Worm (Caenorhabditis elegans) whole organism, early embryonic: ENCODE data around the gene D2007.1.

Experiments
- B0310.2 ChIP-seq: sonication (generic microtip); optimal IDR thresholded peaks from 2 replicates; lab custom pipeline; 2016; ENCODE audit warnings: mild to moderate bottlenecking, missing genetic modification characterization, missing compliant biosample characterization
- F13C5.2 ChIP-seq: sonication (generic microtip); optimal IDR thresholded peaks from 2 replicates; lab custom pipeline; 2017; ENCODE audit warnings: mild to moderate bottlenecking, missing genetic modification characterization, inconsistent platforms, missing compliant biosample characterization
- aly-1 ChIP-seq: sonication (generic microtip); optimal IDR thresholded peaks from 2 replicates; lab custom pipeline; 2016; ENCODE audit warnings: missing genetic modification characterization, missing compliant biosample characterization
- ama-1 ChIP-seq: fragments of 150-350 bp; optimal IDR thresholded peaks from 2 replicates; lab custom pipeline; 2014
- ceh-13 ChIP-seq: fragments of 200-800 bp; sonication (Bioruptor generic); optimal IDR thresholded peaks from 2 replicates; lab custom pipeline; 2018; ENCODE audit warnings: mild to moderate bottlenecking, missing genetic modification characterization, missing compliant biosample characterization
- ceh-36 ChIP-seq: sonication (generic microtip); optimal IDR thresholded peaks from 2 replicates; lab custom pipeline; 2016; ENCODE audit warnings: missing genetic modification characterization, inconsistent platforms, missing compliant biosample characterization
- ets-7 ChIP-seq: sonication (generic microtip); optimal IDR thresholded peaks from 2 replicates; lab custom pipeline; 2016; ENCODE audit warnings: missing genotype, missing genetic modification characterization, missing compliant biosample characterization
- flt-1 ChIP-seq: fragments of 200-800 bp; sonication (Bioruptor generic); IDR thresholded peaks from 2 replicates; pipeline ENCODE4 v1.3.6; 2022; ENCODE audit warnings: missing genetic modification characterization, missing compliant biosample characterization
- hmbx-1 ChIP-seq: sonication (generic microtip); optimal IDR thresholded peaks from 2 replicates; lab custom pipeline; 2016; ENCODE audit warnings: mild to moderate bottlenecking, missing genetic modification characterization, missing compliant biosample characterization
- hmg-4 ChIP-seq: fragments of 200-800 bp; sonication (Bioruptor generic); optimal IDR thresholded peaks from 2 replicates; lab custom pipeline; 2018; ENCODE audit warnings: mild to moderate bottlenecking, missing genetic modification characterization, missing compliant biosample characterization
- hnd-1 ChIP-seq: sonication (generic microtip); optimal IDR thresholded peaks from 2 replicates; lab custom pipeline; 2016; ENCODE audit warnings: missing genetic modification characterization, missing compliant biosample characterization
- pes-1 ChIP-seq: fragments of 200-800 bp; sonication (Bioruptor generic); IDR thresholded peaks from 2 replicates; pipeline ENCODE4 v1.3.6; 2022; ENCODE audit warnings: missing genetic modification reagents, missing genetic modification characterization, missing compliant biosample characterization
- scrt-1 ChIP-seq: fragments of 200-800 bp; sonication (Bioruptor generic); IDR thresholded peaks from 2 replicates; pipeline ENCODE4 v1.3.6; 2022; ENCODE audit warnings: missing genetic modification characterization, missing compliant biosample characterization
- sea-1 ChIP-seq: fragments of 200-800 bp; sonication (Bioruptor generic); conservative IDR thresholded peaks from 2 replicates; pipeline ENCODE4 v1.3.6; 2022; ENCODE audit warnings: missing genetic modification characterization, missing compliant biosample characterization
- tbx-11 ChIP-seq: fragments of 200-800 bp; sonication (Bioruptor generic); IDR thresholded peaks from 2 replicates; pipeline ENCODE4 v1.3.6; 2022; ENCODE audit warnings: missing genetic modification characterization, missing compliant biosample characterization
- tbx-37 ChIP-seq: fragments of 200-800 bp; sonication (Bioruptor generic); conservative IDR thresholded peaks from 2 replicates; pipeline ENCODE4 v1.3.6; 2022; ENCODE audit warnings: missing genetic modification reagents, missing genetic modification characterization, missing compliant biosample characterization
- tra-4 ChIP-seq: sonication (generic microtip); optimal IDR thresholded peaks from 2 replicates; lab custom pipeline; 2017; ENCODE audit warnings: missing genetic modification characterization, missing compliant biosample characterization

D2007.1 gene

ce11 chrIII:8115877-8116276 is 39.4 kb upstream of the D2007.1 start:
- TF ChIP-seq ama-1 (lab: Kevin White, UChicago): no peak
- no peak for TF ChIP-seq ceh-36 (tag; lab: Kevin White, UChicago)
- no peak for TF ChIP-seq tbx-37 (GFP tag; lab: Robert Waterston, UW)
- TF ChIP-seq scrt-1 (GFP tag; lab: Robert Waterston, UW): no peak
- no peak for TF ChIP-seq B0310.2 (tag; lab: Kevin White, UChicago)
- no peak for TF ChIP-seq sea-1 (GFP tag; lab: Robert Waterston, UW)

- TF ChIP-seq hnd-1 (tag; lab: Kevin White, UChicago) (no peak), tbx-37 (GFP tag; lab: Robert Waterston, UW) (no peak), ets-7 (tag; lab: Kevin White, UChicago) (no peak), hmg-4 (GFP tag; lab: Kevin White, UChicago) (no peak), flt-1 (no peak), ama-1 (lab: Kevin White, UChicago) (no peak), ceh-13 (GFP tag; lab: Kevin White, UChicago) (no peak), B0310.2 (tag; lab: Kevin White, UChicago) (no peak), tra-4 (no peak), F13C5.2 (tag; lab: Kevin White, UChicago) (no peak), hmbx-1 (no peak)
Observed at ce11 chrIII:8117155-8117554, 38.1 kb upstream of the D2007.1 start.

- no peak for TF ChIP-seq ceh-13 (GFP tag; lab: Kevin White, UChicago)
- no peak for TF ChIP-seq hmg-4 (GFP tag; lab: Kevin White, UChicago)
- TF ChIP-seq hnd-1 (tag; lab: Kevin White, UChicago): no peak
- TF ChIP-seq tra-4: no peak
- TF ChIP-seq hmbx-1: no peak
- TF ChIP-seq ama-1 (lab: Kevin White, UChicago): no peak
- TF ChIP-seq tbx-37 (GFP tag; lab: Robert Waterston, UW): no peak
- no peak for TF ChIP-seq ets-7 (tag; lab: Kevin White, UChicago)
- no peak for TF ChIP-seq ceh-36 (tag; lab: Kevin White, UChicago)
- no peak for TF ChIP-seq flt-1
- TF ChIP-seq tbx-11 (GFP tag; lab: Robert Waterston, UW): no peak
- no peak for TF ChIP-seq aly-1
- no peak for TF ChIP-seq sea-1 (GFP tag; lab: Robert Waterston, UW)
- no peak for TF ChIP-seq F13C5.2 (tag; lab: Kevin White, UChicago)
- TF ChIP-seq B0310.2 (tag; lab: Kevin White, UChicago): no peak
- TF ChIP-seq pes-1 (GFP tag; lab: Robert Waterston, UW): no peak
- no peak for TF ChIP-seq scrt-1 (GFP tag; lab: Robert Waterston, UW)
Observed at ce11 chrIII:8121132-8121531, 34.1 kb upstream of the D2007.1 start, which contains the start of gene gei-8. Gene gei-8 (minus strand): TSS chrIII:8121232.

- no peak for TF ChIP-seq ceh-13 (GFP tag; lab: Kevin White, UChicago)
- no peak for TF ChIP-seq pes-1 (GFP tag; lab: Robert Waterston, UW)
- TF ChIP-seq tra-4: no peak
- no peak for TF ChIP-seq ceh-36 (tag; lab: Kevin White, UChicago)
- no peak for TF ChIP-seq hnd-1 (tag; lab: Kevin White, UChicago)
Observed at ce11 chrIII:8121923-8122322, 33.3 kb upstream of the D2007.1 start.

- TF ChIP-seq hmg-4 (GFP tag; lab: Kevin White, UChicago) (peak; percentile 27), ceh-36 (tag; lab: Kevin White, UChicago) (no peak), F13C5.2 (tag; lab: Kevin White, UChicago) (peak; percentile 30)
Observed at ce11 chrIII:8124323-8124722, 30.9 kb upstream of the D2007.1 start.

ce11 chrIII:8125234-8125633 is 30.0 kb upstream of the D2007.1 start:
- no peak for TF ChIP-seq sea-1 (GFP tag; lab: Robert Waterston, UW)
- TF ChIP-seq F13C5.2 (tag; lab: Kevin White, UChicago): peak; percentile 62
- no peak for TF ChIP-seq B0310.2 (tag; lab: Kevin White, UChicago)

ce11 chrIII:8126978-8127377 is 28.3 kb upstream of the D2007.1 start:
- TF ChIP-seq sea-1 (GFP tag; lab: Robert Waterston, UW): peak; percentile 54; the same call in 1 of the 2 replicates
- TF ChIP-seq ets-7 (tag; lab: Kevin White, UChicago): no peak
- no peak for TF ChIP-seq tbx-11 (GFP tag; lab: Robert Waterston, UW)
- TF ChIP-seq ama-1 (lab: Kevin White, UChicago): no peak
- TF ChIP-seq tbx-37 (GFP tag; lab: Robert Waterston, UW): no peak
- TF ChIP-seq hmg-4 (GFP tag; lab: Kevin White, UChicago): peak; percentile 71
- no peak for TF ChIP-seq B0310.2 (tag; lab: Kevin White, UChicago)
- no peak for TF ChIP-seq hnd-1 (tag; lab: Kevin White, UChicago)
- TF ChIP-seq tra-4: no peak
- TF ChIP-seq ceh-36 (tag; lab: Kevin White, UChicago): no peak
- TF ChIP-seq scrt-1 (GFP tag; lab: Robert Waterston, UW): no peak
- no peak for TF ChIP-seq hmbx-1
- peak; percentile 26 for TF ChIP-seq aly-1
- no peak for TF ChIP-seq flt-1
- TF ChIP-seq ceh-13 (GFP tag; lab: Kevin White, UChicago): no peak
- no peak for TF ChIP-seq pes-1 (GFP tag; lab: Robert Waterston, UW)
- TF ChIP-seq F13C5.2 (tag; lab: Kevin White, UChicago): peak; percentile 58

ce11 chrIII:8129195-8129594 is 26.1 kb upstream of the D2007.1 start:
- TF ChIP-seq pes-1 (GFP tag; lab: Robert Waterston, UW) (no peak), aly-1 (no peak), sea-1 (GFP tag; lab: Robert Waterston, UW) (no peak), hnd-1 (tag; lab: Kevin White, UChicago) (no peak), tbx-11 (GFP tag; lab: Robert Waterston, UW) (no peak), B0310.2 (tag; lab: Kevin White, UChicago) (no peak), tra-4 (no peak), tbx-37 (GFP tag; lab: Robert Waterston, UW) (no peak), ets-7 (tag; lab: Kevin White, UChicago) (no peak), F13C5.2 (tag; lab: Kevin White, UChicago) (no peak), hmbx-1 (no peak), flt-1 (no peak), ceh-13 (GFP tag; lab: Kevin White, UChicago) (no peak)
